Fruit fly (Drosophila melanogaster) whole organism, embryonic: ENCODE data around the gene CG11842.

Experiments used
- Aef1 ChIP-seq: fragments of 200-800 bp; sonication (Bioruptor generic); IDR thresholded peaks from 3 replicates; pipeline ENCODE4 v1.3.6; 2022; ENCODE audit warnings: missing biosample characterization, missing genetic modification characterization
- BEAF-32 ChIP-seq: fragments of 200-800 bp; sonication (Bioruptor generic); optimal IDR thresholded peaks from 3 replicates; lab custom pipeline; 2017; ENCODE audit warnings: missing biosample characterization, missing genetic modification characterization, mild to moderate bottlenecking, moderate library complexity, missing genetic modification reagents
- Bgb ChIP-seq: fragments of 200-800 bp; sonication (Bioruptor generic); IDR thresholded peaks from 2 replicates; pipeline ENCODE4 v1.3.6; 2022; ENCODE audit warnings: missing biosample characterization, missing genetic modification characterization; ENCODE audit not compliant: partially characterized antibody
- CG10267 ChIP-seq: fragments of 200-800 bp; sonication (Bioruptor generic); optimal IDR thresholded peaks from 2 replicates; lab custom pipeline; 2018; ENCODE audit warnings: missing biosample characterization, mild to moderate bottlenecking, missing genetic modification characterization, moderate library complexity
- CG10462 ChIP-seq: fragments of 200-800 bp; sonication (Bioruptor generic); optimal IDR thresholded peaks from 2 replicates; lab custom pipeline; 2016; ENCODE audit warnings: missing biosample characterization, missing genetic modification characterization
- CG10979 ChIP-seq: fragments of 200-800 bp; sonication (Bioruptor generic); optimal IDR thresholded peaks from 2 replicates; lab custom pipeline; 2018; ENCODE audit warnings: missing biosample characterization, mild to moderate bottlenecking, missing genetic modification characterization, moderate library complexity
- CG12236 ChIP-seq: fragments of 200-800 bp; sonication (Bioruptor generic); optimal IDR thresholded peaks from 2 replicates; lab custom pipeline; 2016; ENCODE audit warnings: missing biosample characterization, missing genetic modification characterization
- CG14710 ChIP-seq: fragments of 200-800 bp; sonication (Bioruptor generic); optimal IDR thresholded peaks from 3 replicates; lab custom pipeline; 2019; ENCODE audit warnings: missing biosample characterization, mild to moderate bottlenecking, missing genetic modification characterization, moderate library complexity
- CG15601 ChIP-seq: fragments of 200-800 bp; sonication (Bioruptor generic); optimal IDR thresholded peaks from 3 replicates; lab custom pipeline; 2019; ENCODE audit warnings: missing biosample characterization, mild to moderate bottlenecking, missing genetic modification characterization, moderate library complexity
- CG17829 ChIP-seq: fragments of 200-800 bp; optimal IDR thresholded peaks from 2 replicates; lab custom pipeline; 2019; ENCODE audit warnings: missing biosample characterization, mild to moderate bottlenecking, missing genetic modification characterization, moderate library complexity
- CG34422 ChIP-seq: fragments of 200-800 bp; sonication (Bioruptor generic); IDR thresholded peaks from 3 replicates; pipeline ENCODE4 v1.3.6; 2022; ENCODE audit warnings: missing biosample characterization, missing genetic modification characterization
- CG42726 ChIP-seq: fragments of 200-800 bp; sonication (Bioruptor generic); IDR thresholded peaks from 2 replicates; pipeline ENCODE4 v1.3.6; 2022; ENCODE audit warnings: missing biosample characterization, missing genetic modification characterization; ENCODE audit not compliant: partially characterized antibody
- CG7963 ChIP-seq: fragments of 200-800 bp; sonication (Bioruptor generic); IDR thresholded peaks from 3 replicates; pipeline ENCODE4 v1.3.6; 2022; ENCODE audit warnings: missing biosample characterization, missing genetic modification characterization; ENCODE audit not compliant: partially characterized antibody
- Dad ChIP-seq: fragments of 200-800 bp; sonication (Bioruptor generic); optimal IDR thresholded peaks from 3 replicates; lab custom pipeline; 2016; ENCODE audit warnings: missing biosample characterization, missing genetic modification characterization
- Dbx ChIP-seq: fragments of 200-800 bp; sonication (Bioruptor generic); IDR thresholded peaks from 3 replicates; pipeline ENCODE4 v1.3.6; 2022; ENCODE audit warnings: missing biosample characterization, missing genetic modification characterization
- Dll ChIP-seq: fragments of 200-800 bp; sonication (Bioruptor generic); IDR thresholded peaks from 4 replicates; pipeline ENCODE4 v1.3.6; 2022; ENCODE audit warnings: missing biosample characterization, missing genetic modification characterization; ENCODE audit not compliant: partially characterized antibody
- Dref ChIP-seq: fragments of 200-800 bp; sonication (Bioruptor generic); IDR thresholded peaks from 2 replicates; pipeline ENCODE4 v1.3.6; 2022; ENCODE audit warnings: missing biosample characterization, missing genetic modification characterization
- E2f1 ChIP-seq: fragments of 200-800 bp; sonication (Bioruptor generic); IDR thresholded peaks from 2 replicates; pipeline ENCODE4 v1.3.6; 2022; ENCODE audit warnings: missing biosample characterization, missing genetic modification characterization
- E2f2 ChIP-seq: fragments of 200-800 bp; sonication (Bioruptor generic); IDR thresholded peaks from 2 replicates; pipeline ENCODE4 v1.3.6; 2022; ENCODE audit warnings: missing biosample characterization, missing genetic modification characterization
- ERR ChIP-seq: fragments of 200-800 bp; sonication (Bioruptor generic); optimal IDR thresholded peaks from 2 replicates; lab custom pipeline; 2016; ENCODE audit warnings: missing biosample characterization, missing genetic modification characterization
- HLH4C ChIP-seq: fragments of 200-800 bp; sonication (Bioruptor generic); IDR thresholded peaks from 3 replicates; pipeline ENCODE4 v1.3.6; 2022; ENCODE audit warnings: missing biosample characterization, missing genetic modification characterization; ENCODE audit not compliant: partially characterized antibody
- HLHmδ ChIP-seq: fragments of 200-800 bp; sonication (Bioruptor generic); optimal IDR thresholded peaks from 2 replicates; lab custom pipeline; 2018; ENCODE audit warnings: missing biosample characterization, mild to moderate bottlenecking, missing genetic modification characterization, moderate library complexity
- Hey ChIP-seq: fragments of 200-800 bp; sonication (Bioruptor generic); optimal IDR thresholded peaks from 3 replicates; lab custom pipeline; 2018; ENCODE audit warnings: missing biosample characterization, mild to moderate bottlenecking, missing genetic modification characterization
- MBD-R2 ChIP-seq: fragments of 200-800 bp; sonication (Bioruptor generic); IDR thresholded peaks from 2 replicates; pipeline ENCODE4 v1.3.6; 2022; ENCODE audit warnings: missing biosample characterization, missing genetic modification characterization
- Side ChIP-seq: fragments of 200-800 bp; sonication (Bioruptor generic); optimal IDR thresholded peaks from 2 replicates; lab custom pipeline; 2016; ENCODE audit warnings: missing biosample characterization, missing genetic modification characterization
- Sin3A ChIP-seq: fragments of >200 bp; optimal IDR thresholded peaks from 2 replicates; lab custom pipeline; 2018
- Sox100B ChIP-seq: fragments of 200-800 bp; sonication (Bioruptor generic); optimal IDR thresholded peaks from 3 replicates; lab custom pipeline; 2018; ENCODE audit warnings: missing biosample characterization, mild to moderate bottlenecking, missing genetic modification characterization
- Usf ChIP-seq: fragments of 200-800 bp; sonication (Bioruptor generic); optimal IDR thresholded peaks from 2 replicates; lab custom pipeline; 2017; ENCODE audit warnings: missing genotype, missing biosample characterization, missing genetic modification characterization
- Xrp1 ChIP-seq: fragments of 200-800 bp; sonication (Bioruptor generic); IDR thresholded peaks from 2 replicates; pipeline ENCODE4 v1.3.6; 2022; ENCODE audit warnings: missing biosample characterization, missing genetic modification characterization
- YL-1 ChIP-seq: fragments of 200-800 bp; sonication (Bioruptor generic); optimal IDR thresholded peaks from 3 replicates; lab custom pipeline; 2017; ENCODE audit warnings: missing biosample characterization, mild to moderate bottlenecking, missing genetic modification characterization
- bsh ChIP-seq, 2 experiments: fragments of 200-800 bp; sonication (Bioruptor generic); optimal IDR thresholded peaks; 2 replicates each; lab custom pipeline; 2017 to 2018; ENCODE audit warnings: mild to moderate bottlenecking in 2 of 2, missing biosample characterization in 2 of 2, missing genetic modification characterization in 2 of 2, moderate library complexity in 1 of 2
- btn ChIP-seq: fragments of 200-800 bp; sonication (Bioruptor generic); optimal IDR thresholded peaks from 2 replicates; lab custom pipeline; 2016; ENCODE audit warnings: missing biosample characterization, missing genetic modification characterization
- crol ChIP-seq: fragments of 200-800 bp; sonication (Bioruptor generic); IDR thresholded peaks from 2 replicates; pipeline ENCODE4 v1.3.6; 2022; ENCODE audit warnings: missing biosample characterization, missing genetic modification characterization
- dmrt99B ChIP-seq: fragments of 200-800 bp; sonication (Bioruptor generic); optimal IDR thresholded peaks from 2 replicates; lab custom pipeline; 2018; ENCODE audit warnings: missing biosample characterization, mild to moderate bottlenecking, missing genetic modification characterization, moderate library complexity
- emc ChIP-seq: fragments of 200-800 bp; sonication (Bioruptor generic); optimal IDR thresholded peaks from 2 replicates; lab custom pipeline; 2016; ENCODE audit warnings: missing biosample characterization, missing genetic modification characterization
- jigr1 ChIP-seq: fragments of 200-800 bp; sonication (Bioruptor generic); IDR thresholded peaks from 3 replicates; pipeline ENCODE4 v1.3.6; 2022; ENCODE audit warnings: missing biosample characterization, missing genetic modification characterization
- jumu ChIP-seq: fragments of 200-800 bp; sonication (Bioruptor generic); optimal IDR thresholded peaks from 3 replicates; lab custom pipeline; 2016; ENCODE audit warnings: missing biosample characterization, missing genetic modification characterization
- lbe ChIP-seq: fragments of 200-800 bp; sonication (Bioruptor generic); optimal IDR thresholded peaks from 2 replicates; lab custom pipeline; 2016; ENCODE audit warnings: missing biosample characterization, mild to moderate bottlenecking, missing genetic modification characterization
- lmd ChIP-seq: fragments of 200-800 bp; sonication (Bioruptor generic); IDR thresholded peaks from 2 replicates; pipeline ENCODE4 v1.3.6; 2022; ENCODE audit warnings: missing biosample characterization, missing genetic modification characterization
- mld ChIP-seq: fragments of 200-800 bp; sonication (Bioruptor generic); IDR thresholded peaks from 3 replicates; pipeline ENCODE4 v1.3.6; 2022; ENCODE audit warnings: missing biosample characterization, missing genetic modification characterization; ENCODE audit not compliant: partially characterized antibody
- nerfin-2 ChIP-seq: fragments of 200-800 bp; sonication (Bioruptor generic); IDR thresholded peaks from 2 replicates; pipeline ENCODE4 v1.3.6; 2022; ENCODE audit warnings: missing biosample characterization, missing genetic modification characterization; ENCODE audit not compliant: partially characterized antibody
- pzg ChIP-seq: fragments of 200-800 bp; sonication (Bioruptor generic); optimal IDR thresholded peaks from 3 replicates; lab custom pipeline; 2018; ENCODE audit warnings: missing biosample characterization, mild to moderate bottlenecking, missing genetic modification characterization, moderate library complexity
- rib ChIP-seq: fragments of 200-800 bp; sonication (Bioruptor generic); IDR thresholded peaks from 2 replicates; pipeline ENCODE4 v1.3.6; 2022; ENCODE audit warnings: missing biosample characterization, missing genetic modification characterization
- scrt ChIP-seq: fragments of 200-800 bp; sonication (Bioruptor generic); optimal IDR thresholded peaks from 2 replicates; lab custom pipeline; 2018; ENCODE audit warnings: missing biosample characterization, mild to moderate bottlenecking, missing genetic modification characterization, moderate library complexity
- slou ChIP-seq: fragments of 200-800 bp; sonication (Bioruptor generic); optimal IDR thresholded peaks from 3 replicates; lab custom pipeline; 2016; ENCODE audit warnings: missing biosample characterization, missing genetic modification characterization
- sug ChIP-seq: fragments of 200-800 bp; optimal IDR thresholded peaks from 2 replicates; lab custom pipeline; 2019; ENCODE audit warnings: missing biosample characterization, mild to moderate bottlenecking, missing genetic modification characterization, moderate library complexity
- tin ChIP-seq: fragments of 200-800 bp; sonication (Bioruptor generic); optimal IDR thresholded peaks from 3 replicates; lab custom pipeline; 2016; ENCODE audit warnings: missing biosample characterization, missing genetic modification characterization
- trem ChIP-seq: fragments of 200-800 bp; optimal IDR thresholded peaks from 3 replicates; lab custom pipeline; 2019; ENCODE audit warnings: missing biosample characterization, mild to moderate bottlenecking, missing genetic modification characterization, moderate library complexity
- tup ChIP-seq: fragments of 200-800 bp; sonication (Bioruptor generic); optimal IDR thresholded peaks from 2 replicates; lab custom pipeline; 2016; ENCODE audit warnings: missing biosample characterization, mild to moderate bottlenecking, missing genetic modification characterization, moderate library complexity
- wek ChIP-seq: fragments of 200-800 bp; sonication (Bioruptor generic); optimal IDR thresholded peaks from 3 replicates; lab custom pipeline; 2018; ENCODE audit warnings: missing biosample characterization, mild to moderate bottlenecking, missing genetic modification characterization, moderate library complexity
- yki ChIP-seq: fragments of >200 bp; optimal IDR thresholded peaks from 3 replicates; lab custom pipeline; 2018

The CG11842 gene

dm6 chr3R:29054047-29054446 lies 1.6 kb downstream of the CG11842 start, which contains the start of gene CG11843:
Gene CG11843, plus strand, starts transcription at chr3R:29054347.
- TF ChIP-seq emc (no peak), crol (GFP tag; lab: Robert Waterston, UW) (no peak), Dad (GFP tag; lab: Kevin White, UChicago) (no peak), Side (no peak), jigr1 (no peak), E2f2 (GFP tag; lab: Robert Waterston, UW) (no peak), CG15601 (tag; lab: Kevin White, UChicago) (no peak), YL-1 (GFP tag; lab: Kevin White, UChicago) (no peak), lmd (no peak), trem (tag; lab: Kevin White, UChicago) (no peak), btn (GFP tag; lab: Kevin White, UChicago) (no peak), jumu (GFP tag; lab: Kevin White, UChicago) (no peak), CG12236 (GFP tag; lab: Kevin White, UChicago) (no peak), Dbx (GFP tag; lab: Robert Waterston, UW) (no peak), Xrp1 (GFP tag; lab: Robert Waterston, UW) (no peak)

dm6 chr3R:29055710-29056109 lies 3.2 kb downstream of the CG11842 start, which contains the start of gene Sirt7:
Gene Sirt7, plus strand, starts transcription at chr3R:29055927.
- TF ChIP-seq Dll = peak; percentile 96
- TF ChIP-seq rib (GFP tag; lab: Robert Waterston, UW) = no peak
- peak; percentile 64; the same call in 1 of the 3 replicates for TF ChIP-seq CG34422
- no peak for TF ChIP-seq yki (lab: Kevin White, UChicago)
- no peak for TF ChIP-seq E2f1 (GFP tag; lab: Robert Waterston, UW)
- TF ChIP-seq Usf (GFP tag; lab: Kevin White, UChicago) = no peak
- TF ChIP-seq CG10979 (tag; lab: Kevin White, UChicago) = no peak
- no peak for TF ChIP-seq tup (GFP tag; lab: Kevin White, UChicago)
- TF ChIP-seq HLHmδ = no peak
- peak; percentile 86 for TF ChIP-seq BEAF-32 (GFP tag; lab: Kevin White, UChicago)
- no peak for TF ChIP-seq wek
- TF ChIP-seq Aef1 (GFP tag; lab: Robert Waterston, UW) = no peak
- peak; percentile 93 for TF ChIP-seq HLH4C (GFP tag; lab: Robert Waterston, UW)
- TF ChIP-seq CG10462 (GFP tag; lab: Kevin White, UChicago) = no peak
- no peak for TF ChIP-seq scrt (GFP tag; lab: Kevin White, UChicago)
- TF ChIP-seq MBD-R2 (GFP tag; lab: Robert Waterston, UW) = peak; percentile 90
- TF ChIP-seq sug (tag; lab: Kevin White, UChicago) = peak; percentile 18
- no peak for TF ChIP-seq Sox100B (GFP tag; lab: Kevin White, UChicago)
- TF ChIP-seq pzg (GFP tag; lab: Kevin White, UChicago) = peak; percentile 51
- TF ChIP-seq lmd = no peak
- TF ChIP-seq ERR (GFP tag; lab: Kevin White, UChicago) = no peak
- TF ChIP-seq nerfin-2 (GFP tag; lab: Robert Waterston, UW) = peak; percentile 86
- peak; percentile 88 for TF ChIP-seq CG42726
- no peak for TF ChIP-seq slou
- TF ChIP-seq dmrt99B = no peak
- peak; percentile 89; the same call in 2 of the 3 replicates for TF ChIP-seq CG7963 (GFP tag; lab: Robert Waterston, UW)
- no peak for TF ChIP-seq tin
- peak; percentile 91 for TF ChIP-seq Dref (GFP tag; lab: Robert Waterston, UW)
- TF ChIP-seq mld (GFP tag; lab: Robert Waterston, UW) = peak; percentile 93
- TF ChIP-seq Bgb (GFP tag; lab: Robert Waterston, UW) = peak; percentile 95
- TF ChIP-seq Sin3A (lab: Kevin White, UChicago) = peak; percentile 29
- TF ChIP-seq bsh (GFP tag; optimal IDR thresholded peaks at IDR 0.05; lab: Kevin White, UChicago) = peak in 1 of 2 experiments; percentile 79
- no peak for TF ChIP-seq Hey (tag; lab: Kevin White, UChicago)
- peak; percentile 53 for TF ChIP-seq CG10267
- peak; percentile 33 for TF ChIP-seq CG17829 (tag; lab: Kevin White, UChicago)
- peak; percentile 49 for TF ChIP-seq lbe (GFP tag; lab: Kevin White, UChicago)
- TF ChIP-seq CG14710 (tag; lab: Kevin White, UChicago) = peak; percentile 49
